Worm (Caenorhabditis elegans) whole organism, late embryonic: ENCODE results near the gene F42G4.7.

Experiments
- C08G9.2 ChIP-seq: sonication (generic microtip); optimal IDR thresholded peaks from 2 replicates; lab custom pipeline; 2016; ENCODE audit warnings: mild to moderate bottlenecking, missing genetic modification characterization, moderate library complexity, missing compliant biosample characterization
- K09A11.1 ChIP-seq: sonication (generic microtip); optimal IDR thresholded peaks from 2 replicates; lab custom pipeline; 2017; ENCODE audit warnings: antibody characterized with exemption, mild to moderate bottlenecking, missing genetic modification characterization, missing compliant biosample characterization; ENCODE audit not compliant: insufficient read depth
- T23F11.4 ChIP-seq: fragments of 200-800 bp; sonication (Bioruptor generic); optimal IDR thresholded peaks from 2 replicates; lab custom pipeline; 2018; ENCODE audit warnings: mild to moderate bottlenecking, missing genetic modification characterization, missing compliant biosample characterization
- Y22D7AL.16 ChIP-seq: sonication (generic microtip); optimal IDR thresholded peaks from 2 replicates; lab custom pipeline; 2016; ENCODE audit warnings: missing genetic modification characterization, missing compliant biosample characterization
- ahr-1 ChIP-seq: sonication (generic microtip); optimal IDR thresholded peaks from 2 replicates; lab custom pipeline; 2016; ENCODE audit warnings: missing genetic modification characterization, missing compliant biosample characterization
- ama-1 ChIP-seq: fragments of 150-350 bp; optimal IDR thresholded peaks from 2 replicates; lab custom pipeline; 2014
- ceh-22 ChIP-seq: sonication (generic microtip); optimal IDR thresholded peaks from 2 replicates; lab custom pipeline; 2017; ENCODE audit warnings: missing biosample characterization, missing genetic modification characterization
- ceh-31 ChIP-seq: sonication (generic microtip); optimal IDR thresholded peaks from 2 replicates; lab custom pipeline; 2016; ENCODE audit warnings: missing genetic modification characterization, missing compliant biosample characterization
- ceh-48 ChIP-seq: sonication (generic microtip); optimal IDR thresholded peaks from 2 replicates; lab custom pipeline; 2016; ENCODE audit warnings: missing genetic modification characterization, inconsistent platforms, missing compliant biosample characterization
- dve-1 ChIP-seq: sonication (generic microtip); optimal IDR thresholded peaks from 2 replicates; lab custom pipeline; 2017; ENCODE audit warnings: antibody characterized with exemption, mild to moderate bottlenecking, missing genetic modification characterization, missing compliant biosample characterization
- elt-2 ChIP-seq: sonication (generic microtip); optimal IDR thresholded peaks from 2 replicates; lab custom pipeline; 2016; ENCODE audit warnings: missing genetic modification reagents, missing genetic modification characterization, missing compliant biosample characterization
- elt-4 ChIP-seq: sonication (generic microtip); optimal IDR thresholded peaks from 2 replicates; lab custom pipeline; 2016; ENCODE audit warnings: missing genetic modification characterization, missing compliant biosample characterization
- eyg-1 ChIP-seq: sonication (generic microtip); optimal IDR thresholded peaks from 2 replicates; lab custom pipeline; 2016; ENCODE audit warnings: missing genotype, missing genetic modification characterization, missing compliant biosample characterization
- fkh-10 ChIP-seq: fragments of 150-350 bp; optimal IDR thresholded peaks from 2 replicates; lab custom pipeline; 2014; ENCODE audit warnings: missing biosample characterization, missing genetic modification reagents, missing genetic modification characterization
- hlh-8 ChIP-seq: sonication (generic microtip); optimal IDR thresholded peaks from 2 replicates; lab custom pipeline; 2016; ENCODE audit warnings: missing genotype, missing genetic modification characterization, missing compliant biosample characterization
- madf-2 ChIP-seq: sonication (generic microtip); optimal IDR thresholded peaks from 2 replicates; lab custom pipeline; 2017; ENCODE audit warnings: missing genetic modification characterization, missing compliant biosample characterization
- nhr-232 ChIP-seq: sonication (generic microtip); optimal IDR thresholded peaks from 2 replicates; lab custom pipeline; 2016; ENCODE audit warnings: missing genetic modification characterization, missing compliant biosample characterization
- pag-3 ChIP-seq: sonication (generic microtip); optimal IDR thresholded peaks from 2 replicates; lab custom pipeline; 2016; ENCODE audit warnings: missing compliant biosample characterization, missing genetic modification characterization, borderline replicate concordance
- pax-1 ChIP-seq: fragments of 150-350 bp; optimal IDR thresholded peaks from 2 replicates; lab custom pipeline; 2014; ENCODE audit warnings: missing biosample characterization, missing genetic modification characterization
- pha-2 ChIP-seq: sonication (generic microtip); optimal IDR thresholded peaks from 2 replicates; lab custom pipeline; 2017; ENCODE audit warnings: mild to moderate bottlenecking, missing genetic modification characterization, missing compliant biosample characterization
- pha-4 ChIP-seq: fragments of 150-350 bp; optimal IDR thresholded peaks from 2 replicates; lab custom pipeline; 2018; ENCODE audit warnings: missing biosample characterization, missing genetic modification reagents, missing genetic modification characterization
- pqm-1 ChIP-seq: sonication (generic microtip); optimal IDR thresholded peaks from 2 replicates; lab custom pipeline; 2016; ENCODE audit warnings: missing genetic modification characterization, missing compliant biosample characterization
- sdc-2 ChIP-seq: sonication (generic microtip); optimal IDR thresholded peaks from 2 replicates; lab custom pipeline; 2016; ENCODE audit warnings: missing genotype, missing genetic modification characterization, missing compliant biosample characterization
- ttx-3 ChIP-seq: sonication (generic microtip); optimal IDR thresholded peaks from 2 replicates; lab custom pipeline; 2016; ENCODE audit warnings: missing genetic modification reagents, missing genetic modification characterization, missing compliant biosample characterization
- unc-3 ChIP-seq, 2 experiments: fragments of 200-800 bp in 1 of 2; sonication (Bioruptor generic) in 1 of 2; sonication (generic microtip) in 1 of 2; conservative IDR thresholded peaks in 1 of 2; optimal IDR thresholded peaks in 1 of 2; 2 replicates each; pipeline versions ENCODE4 v1.3.6 to Lab custom; 2016 to 2022; ENCODE audit warnings: missing compliant biosample characterization in 2 of 2, missing genetic modification characterization in 2 of 2, missing genetic modification reagents in 1 of 2
- unc-42 ChIP-seq: sonication (generic microtip); optimal IDR thresholded peaks from 2 replicates; lab custom pipeline; 2016; ENCODE audit warnings: missing genotype, missing genetic modification characterization, missing compliant biosample characterization
- zip-5 ChIP-seq: sonication (generic microtip); optimal IDR thresholded peaks from 2 replicates; lab custom pipeline; 2016; ENCODE audit warnings: missing genetic modification characterization, missing compliant biosample characterization

F42G4.7 gene

DNA sequence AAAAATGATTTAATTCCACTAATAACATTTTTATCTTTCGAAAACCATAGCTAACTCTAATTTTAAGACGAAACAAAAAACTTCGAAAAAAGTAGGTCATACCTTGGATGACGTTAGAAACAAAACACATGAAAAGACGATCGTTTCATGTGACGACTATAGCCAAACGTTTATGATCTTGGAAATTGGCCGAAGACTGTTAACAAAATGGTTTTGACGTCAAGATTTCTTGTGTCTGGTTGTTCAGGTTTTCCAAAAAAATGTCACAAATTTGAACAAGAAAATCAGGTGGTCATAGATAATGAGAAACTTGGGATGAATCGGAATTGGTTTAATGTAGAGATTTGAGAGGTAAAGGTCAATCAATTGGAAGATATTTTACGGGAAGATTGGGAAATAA lies 43.8 kb downstream of the F42G4.7 start:
- TF ChIP-seq unc-42 (tag; lab: Kevin White, UChicago), result no peak
- TF ChIP-seq, all 69 proteins: peak for 0

DNA sequence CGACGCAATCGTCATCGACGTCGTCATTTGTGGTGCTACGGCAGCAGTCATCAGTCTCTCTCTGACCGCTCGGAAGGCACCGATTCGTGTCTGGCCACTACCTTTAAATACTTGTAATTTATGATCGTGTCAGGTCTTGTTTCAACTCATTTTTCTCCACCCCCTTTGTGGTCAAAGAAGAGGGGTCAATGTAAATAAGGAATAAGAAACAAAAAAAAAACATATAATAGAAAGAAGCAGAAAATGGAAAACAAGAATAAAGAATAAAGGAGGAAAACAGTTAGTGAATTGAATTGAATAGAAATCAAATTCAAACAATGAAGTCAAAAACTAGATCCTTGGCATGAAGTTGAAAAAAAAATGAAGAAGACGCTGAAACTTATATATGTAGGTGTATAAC lies 46.3 kb downstream of the F42G4.7 start, which contains the start of gene Y38F1A.8:
Gene Y38F1A.8, minus strand, starts transcription at position 101 of the 400 bp plus-strand sequence.
- no peak for TF ChIP-seq dve-1 (tag; lab: Kevin White, UChicago)
- no peak for TF ChIP-seq hlh-8 (tag; lab: Kevin White, UChicago)
- no peak for TF ChIP-seq pag-3 (tag; lab: Kevin White, UChicago)
- TF ChIP-seq elt-2 (tag; lab: Kevin White, UChicago), result no peak
- TF ChIP-seq pqm-1 (tag; lab: Kevin White, UChicago), result no peak
- no peak for TF ChIP-seq pha-4 (tag; lab: Kevin White, UChicago)
- TF ChIP-seq unc-3 (GFP tag; conservative IDR thresholded peaks at IDR 0.05; lab: Robert Waterston, UW), result no peak
- no peak for TF ChIP-seq unc-3 (tag; optimal IDR thresholded peaks at IDR 0.05; lab: Kevin White, UChicago)
- no peak for TF ChIP-seq ceh-22
- no peak for TF ChIP-seq fkh-10
- TF ChIP-seq unc-42 (tag; lab: Kevin White, UChicago), result no peak
- TF ChIP-seq ama-1, result no peak
- TF ChIP-seq nhr-232 (tag; lab: Kevin White, UChicago), result no peak
- TF ChIP-seq zip-5 (tag; lab: Kevin White, UChicago), result no peak

DNA sequence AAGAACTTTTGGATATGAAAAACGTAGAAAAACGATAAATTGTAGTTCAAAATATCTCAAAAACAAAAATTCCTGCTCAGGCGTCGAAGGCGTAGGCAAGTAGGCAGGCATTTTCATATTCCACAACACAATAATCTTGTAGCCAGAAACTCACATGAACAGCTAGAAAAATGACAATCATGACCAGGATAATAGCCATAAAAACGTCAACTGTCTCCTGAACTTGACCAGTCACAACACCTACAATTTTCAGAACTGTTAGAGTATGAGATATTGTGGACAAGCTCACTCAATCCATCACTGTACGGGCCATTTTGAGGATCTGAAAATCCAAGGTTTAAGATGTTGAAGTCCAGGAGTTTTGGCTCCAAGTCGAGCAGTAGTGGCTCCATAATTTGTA lies 49.7 kb downstream of the F42G4.7 start, which contains the start of gene Y38F1A.7:
Gene Y38F1A.7, minus strand, starts transcription at position 392 of the 400 bp plus-strand sequence.
- TF ChIP-seq Y22D7AL.16 (tag; lab: Kevin White, UChicago), result no peak
- no peak for TF ChIP-seq ahr-1 (tag; lab: Kevin White, UChicago)
- TF ChIP-seq elt-4 (tag; lab: Kevin White, UChicago), result no peak
- TF ChIP-seq pax-1 (tag; lab: Kevin White, UChicago), result no peak
- no peak for TF ChIP-seq pha-2 (tag; lab: Kevin White, UChicago)
- TF ChIP-seq T23F11.4 (GFP tag; lab: Kevin White, UChicago), result no peak
- TF ChIP-seq madf-2 (tag; lab: Kevin White, UChicago), result no peak
- TF ChIP-seq sdc-2 (tag; lab: Kevin White, UChicago), result no peak
- TF ChIP-seq K09A11.1 (tag; lab: Kevin White, UChicago), result no peak
- TF ChIP-seq ama-1, result no peak
- TF ChIP-seq ceh-48 (tag; lab: Kevin White, UChicago), result no peak

DNA sequence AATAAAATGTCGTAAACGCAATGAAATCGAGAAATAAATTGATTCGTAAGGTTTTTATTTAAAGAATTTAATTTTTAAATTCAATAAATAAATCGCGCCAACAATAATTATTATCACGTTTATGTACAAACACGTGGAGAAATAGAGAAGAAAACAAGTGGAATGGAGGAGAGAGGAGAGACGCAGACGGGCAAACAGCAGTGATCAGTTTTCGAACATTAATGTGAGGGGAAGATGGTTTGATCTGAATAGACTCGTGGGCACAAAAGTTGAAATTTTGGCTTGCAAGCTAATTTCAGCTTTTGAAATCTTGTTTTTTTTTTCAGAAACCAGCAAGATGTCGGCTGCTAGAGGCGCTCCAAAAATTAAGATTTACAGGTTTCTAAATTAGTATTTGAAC lies 50.8 kb downstream of the F42G4.7 start, which contains the start of gene hphd-1:
Gene hphd-1, minus strand, starts transcription at position 323 of the 400 bp plus-strand sequence.
- no peak for TF ChIP-seq C08G9.2
- no peak for TF ChIP-seq ceh-31 (tag; lab: Kevin White, UChicago)
- no peak for TF ChIP-seq zip-5 (tag; lab: Kevin White, UChicago)
- no peak for TF ChIP-seq ttx-3
- no peak for TF ChIP-seq ceh-48 (tag; lab: Kevin White, UChicago)
- TF ChIP-seq K09A11.1 (tag; lab: Kevin White, UChicago), result no peak
- no peak for TF ChIP-seq ama-1
- TF ChIP-seq elt-4 (tag; lab: Kevin White, UChicago), result no peak
- no peak for TF ChIP-seq eyg-1
- no peak for TF ChIP-seq sdc-2 (tag; lab: Kevin White, UChicago)
